Fruit fly (Drosophila melanogaster) whole organism, pupa: ENCODE measurements around the gene CG5026.

ENCODE experiments used
- CG10348 ChIP-seq: fragments of 200-800 bp; sonication (Bioruptor generic); IDR thresholded peaks from 2 replicates; pipeline ENCODE4 v1.3.6; 2022; ENCODE audit warnings: missing biosample characterization, missing genetic modification characterization
- CG12605 ChIP-seq: fragments of 200-800 bp; sonication (Bioruptor generic); IDR thresholded peaks from 2 replicates; pipeline ENCODE4 v1.3.6; 2022; ENCODE audit warnings: missing biosample characterization, missing genetic modification characterization
- CG13204 ChIP-seq: fragments of 200-800 bp; sonication (Bioruptor generic); optimal IDR thresholded peaks from 2 replicates; lab custom pipeline; 2018; ENCODE audit warnings: missing biosample characterization, mild to moderate bottlenecking, missing genetic modification characterization, moderate library complexity
- CG14655 ChIP-seq: fragments of 200-800 bp; sonication (Bioruptor generic); optimal IDR thresholded peaks from 3 replicates; lab custom pipeline; 2017; ENCODE audit warnings: mild to moderate bottlenecking, missing biosample characterization, missing genetic modification reagents, missing genetic modification characterization
- CG15710 ChIP-seq: fragments of 200-800 bp; sonication (Bioruptor generic); optimal IDR thresholded peaks from 2 replicates; lab custom pipeline; 2018; ENCODE audit warnings: missing biosample characterization, mild to moderate bottlenecking, missing genetic modification characterization, moderate library complexity
- CG17806 ChIP-seq: fragments of 200-800 bp; sonication (Bioruptor generic); optimal IDR thresholded peaks from 2 replicates; lab custom pipeline; 2018; ENCODE audit warnings: missing biosample characterization, mild to moderate bottlenecking, missing genetic modification characterization, moderate library complexity
- CG32121 ChIP-seq: fragments of 200-800 bp; sonication (Bioruptor generic); IDR thresholded peaks from 2 replicates; pipeline ENCODE4 v1.3.6; 2022; ENCODE audit warnings: missing biosample characterization, missing genetic modification characterization
- CG34367 ChIP-seq: fragments of 200-800 bp; sonication (Bioruptor generic); optimal IDR thresholded peaks from 2 replicates; lab custom pipeline; 2018; ENCODE audit warnings: missing biosample characterization, mild to moderate bottlenecking, missing genetic modification characterization
- CG4496 ChIP-seq: fragments of 200-800 bp; sonication (Bioruptor generic); IDR thresholded peaks from 3 replicates; pipeline ENCODE4 v1.3.6; 2022; ENCODE audit warnings: missing biosample characterization, missing genetic modification characterization
- CG8159 ChIP-seq: fragments of 200-800 bp; sonication (Bioruptor generic); optimal IDR thresholded peaks from 3 replicates; lab custom pipeline; 2018; ENCODE audit warnings: missing biosample characterization, mild to moderate bottlenecking, missing genetic modification characterization, moderate library complexity
- CG8301 ChIP-seq: fragments of 200-800 bp; sonication (Bioruptor generic); optimal IDR thresholded peaks from 2 replicates; lab custom pipeline; 2018; ENCODE audit warnings: missing biosample characterization, mild to moderate bottlenecking, missing genetic modification characterization
- CG9948 ChIP-seq: fragments of 200-800 bp; sonication (Bioruptor generic); optimal IDR thresholded peaks from 2 replicates; lab custom pipeline; 2018; ENCODE audit warnings: missing biosample characterization, mild to moderate bottlenecking, missing genetic modification characterization, moderate library complexity
- D1 ChIP-seq: fragments of 200-800 bp; sonication (Bioruptor generic); optimal IDR thresholded peaks from 2 replicates; lab custom pipeline; 2018; ENCODE audit warnings: missing biosample characterization, mild to moderate bottlenecking, missing genetic modification characterization, moderate library complexity
- EcR ChIP-seq: fragments of 200-800 bp; sonication (Bioruptor generic); optimal IDR thresholded peaks from 3 replicates; lab custom pipeline; 2019; ENCODE audit warnings: missing biosample characterization, missing genetic modification characterization, mild to moderate bottlenecking, moderate library complexity, missing genetic modification reagents
- Ets98B ChIP-seq: fragments of 200-800 bp; sonication (Bioruptor generic); IDR thresholded peaks from 2 replicates; pipeline ENCODE4 v1.3.6; 2022; ENCODE audit warnings: missing biosample characterization, missing genetic modification characterization
- Pif1A ChIP-seq: fragments of 200-800 bp; sonication (Bioruptor generic); optimal IDR thresholded peaks from 3 replicates; lab custom pipeline; 2016; ENCODE audit warnings: missing biosample characterization, missing genetic modification characterization
- Pif1B ChIP-seq: fragments of 200-800 bp; sonication (Bioruptor generic); optimal IDR thresholded peaks from 3 replicates; lab custom pipeline; 2016; ENCODE audit warnings: missing biosample characterization, missing genetic modification characterization
- Snoo ChIP-seq: fragments of 200-800 bp; sonication (Bioruptor generic); optimal IDR thresholded peaks from 3 replicates; lab custom pipeline; 2017; ENCODE audit warnings: missing biosample characterization, mild to moderate bottlenecking, missing genetic modification characterization, inconsistent platforms
- fd96Ca ChIP-seq: fragments of 200-800 bp; sonication (Bioruptor generic); IDR thresholded peaks from 3 replicates; pipeline ENCODE4 v1.3.6; 2022; ENCODE audit warnings: missing biosample characterization, missing genetic modification characterization
- gl ChIP-seq: fragments of 200-800 bp; sonication (Bioruptor generic); optimal IDR thresholded peaks from 2 replicates; lab custom pipeline; 2018; ENCODE audit warnings: missing biosample characterization, mild to moderate bottlenecking, missing genetic modification characterization
- rn ChIP-seq: fragments of 200-800 bp; sonication (Bioruptor generic); IDR thresholded peaks from 2 replicates; pipeline ENCODE4 v1.3.6; 2022; ENCODE audit warnings: missing biosample characterization, missing genetic modification characterization

Gene CG5026

DNA sequence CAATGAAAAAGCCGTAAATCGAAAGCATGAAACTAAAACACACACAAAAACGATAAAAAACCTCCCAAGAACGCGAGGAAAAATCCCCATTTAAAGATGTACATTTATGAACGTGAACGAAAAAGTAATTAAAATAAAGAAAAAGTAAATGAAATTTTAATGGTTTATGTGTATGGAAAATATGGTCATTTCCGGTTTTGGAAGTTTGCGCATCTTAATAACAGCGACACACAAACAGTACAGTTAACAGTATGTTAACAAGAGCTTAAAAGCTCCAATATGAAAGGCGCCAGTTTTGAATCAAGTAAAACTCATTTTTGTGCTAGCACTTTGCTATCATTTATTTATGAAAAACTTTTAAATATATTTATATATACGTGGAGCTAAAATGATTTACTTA, 36.4 kb upstream of the CG5026 start:
- peak; percentile 19 for TF ChIP-seq Pif1A (GFP tag; lab: Kevin White, UChicago)
- TF ChIP-seq EcR: no peak
- TF ChIP-seq, all 21 proteins: peak for 1

DNA sequence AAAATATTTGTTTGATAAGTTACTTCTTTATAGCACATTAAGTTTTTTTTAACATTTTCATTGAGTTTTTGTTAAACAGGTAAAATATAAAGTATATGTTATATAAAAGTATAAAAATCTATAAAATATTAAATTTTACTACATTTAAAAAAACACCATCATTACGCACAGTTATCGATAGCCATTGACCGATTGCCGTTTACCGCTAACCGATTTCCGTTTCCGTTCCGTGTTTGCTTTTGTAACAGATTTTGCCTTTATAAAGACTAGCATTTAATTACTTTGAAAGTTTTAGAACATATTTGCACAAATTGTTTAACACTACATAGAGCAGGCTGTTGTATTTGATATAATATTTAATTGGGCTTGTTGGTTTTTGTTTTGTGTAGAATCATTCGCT, 28.7 kb upstream of the CG5026 start:
- no peak for TF ChIP-seq CG17806 (tag; lab: Kevin White, UChicago)
- TF ChIP-seq CG14655 (GFP tag; lab: Kevin White, UChicago): no peak
- TF ChIP-seq CG32121 (GFP tag; lab: Robert Waterston, UW): no peak
- TF ChIP-seq CG4496 (GFP tag; lab: Robert Waterston, UW): no peak
- TF ChIP-seq Pif1B: no peak

DNA sequence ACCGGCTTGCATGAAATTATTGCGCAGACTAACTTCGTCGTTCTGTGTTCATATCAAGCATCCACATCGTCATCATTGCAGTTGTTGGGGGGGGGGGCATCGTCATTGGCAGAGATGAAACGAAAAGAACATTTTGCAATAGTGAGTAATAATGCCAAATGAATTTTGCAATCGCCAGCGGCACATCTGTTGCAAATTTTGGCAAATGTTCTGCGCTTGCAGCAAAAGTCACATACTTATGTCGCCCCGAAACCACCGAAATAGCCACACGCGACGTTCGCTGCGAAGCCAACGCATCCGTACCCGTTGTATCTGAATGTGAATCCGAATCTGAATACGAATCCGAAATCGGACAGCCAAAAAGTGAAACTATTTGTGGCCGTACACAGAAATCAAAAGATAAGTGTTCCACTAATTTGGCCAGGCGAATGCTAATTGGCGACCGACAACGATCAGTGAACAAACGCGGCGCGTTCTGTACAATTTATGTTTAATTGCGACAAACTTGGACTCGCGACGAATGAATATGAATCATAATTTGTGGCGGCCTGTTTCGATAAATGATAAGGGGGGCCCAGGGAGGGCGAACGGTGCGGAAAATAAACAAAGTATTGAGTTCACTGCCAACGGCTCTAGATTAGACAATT, 20.4 kb upstream of the CG5026 start:
- TF ChIP-seq CG13204 (no peak), CG10348 (no peak), CG4496 (GFP tag; lab: Robert Waterston, UW) (no peak), CG15710 (tag; lab: Kevin White, UChicago) (no peak), CG32121 (GFP tag; lab: Robert Waterston, UW) (peak; percentile 52; the same call in 1 of the 2 replicates)

DNA sequence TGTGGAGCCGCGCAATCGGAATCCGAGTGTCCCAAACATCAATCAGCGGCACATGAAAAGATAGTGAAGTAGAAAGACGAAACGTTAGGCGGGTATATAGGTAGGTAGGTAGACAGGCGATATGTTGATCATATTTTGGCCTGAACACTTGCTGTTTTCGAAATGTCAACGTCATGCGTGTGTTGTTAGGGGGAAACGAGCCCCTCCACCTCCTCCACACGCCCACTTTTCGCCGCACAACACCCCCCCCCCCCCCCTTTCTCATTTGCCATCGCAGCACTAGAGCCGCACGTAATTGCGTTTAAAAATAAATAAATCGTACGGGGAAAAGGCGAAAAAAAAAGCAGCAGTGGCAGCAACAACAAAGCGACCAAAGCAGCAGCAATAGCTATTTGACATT, 18.5 kb upstream of the CG5026 start:
- TF ChIP-seq CG8159 (tag; lab: Kevin White, UChicago) (no peak), CG32121 (GFP tag; lab: Robert Waterston, UW) (peak; percentile 52; the same call in 1 of the 2 replicates)

DNA sequence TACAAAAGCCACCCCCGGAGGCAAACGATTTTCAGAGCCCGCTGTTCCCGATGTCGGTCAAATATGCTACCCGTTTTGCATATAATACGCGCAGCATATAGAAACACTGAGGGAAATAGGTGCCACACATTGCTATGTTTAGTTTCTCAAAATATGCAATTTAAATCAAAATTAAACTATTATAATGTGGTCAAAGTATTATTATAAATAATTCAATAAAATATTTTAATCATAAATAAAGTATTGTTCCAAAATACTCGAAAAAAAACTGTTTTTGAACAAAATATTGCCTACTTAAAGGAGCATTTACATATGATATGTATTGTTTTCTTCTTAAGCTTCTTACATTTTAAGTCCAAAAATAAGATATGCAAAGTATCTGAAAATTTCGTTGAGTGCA, 17.4 kb upstream of the CG5026 start:
- TF ChIP-seq gl (tag; lab: Kevin White, UChicago) (no peak), CG13204 (no peak), Pif1B (no peak), Pif1A (GFP tag; lab: Kevin White, UChicago) (no peak), CG32121 (GFP tag; lab: Robert Waterston, UW) (no peak)

DNA sequence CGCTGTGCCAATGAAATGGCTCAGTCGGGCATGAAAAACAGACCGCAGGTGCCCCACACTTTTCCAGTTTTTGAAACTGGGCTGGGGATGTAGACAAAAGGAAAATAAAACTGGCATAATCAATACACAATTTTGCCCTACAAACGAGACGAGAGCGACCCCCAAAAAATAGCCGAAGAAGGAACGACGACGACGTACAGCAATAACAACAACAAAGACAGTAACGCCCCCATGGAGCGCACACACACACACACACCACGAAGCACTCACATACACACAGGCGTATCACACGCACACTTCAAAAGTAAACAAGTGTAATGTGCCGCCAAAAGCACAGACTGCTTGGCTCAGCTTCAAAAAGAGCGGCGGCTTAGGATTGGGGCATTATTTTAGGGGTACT, 16.8 kb upstream of the CG5026 start:
- TF ChIP-seq CG8159 (tag; lab: Kevin White, UChicago) (no peak), Ets98B (no peak), Pif1B (no peak), CG12605 (GFP tag; lab: Robert Waterston, UW) (no peak), rn (no peak), CG17806 (tag; lab: Kevin White, UChicago) (no peak), CG14655 (GFP tag; lab: Kevin White, UChicago) (no peak), Pif1A (GFP tag; lab: Kevin White, UChicago) (no peak), CG4496 (GFP tag; lab: Robert Waterston, UW) (no peak), Snoo (no peak), CG9948 (tag; lab: Kevin White, UChicago) (no peak), CG32121 (GFP tag; lab: Robert Waterston, UW) (no peak), D1 (tag; lab: Kevin White, UChicago) (no peak), EcR (no peak)

DNA sequence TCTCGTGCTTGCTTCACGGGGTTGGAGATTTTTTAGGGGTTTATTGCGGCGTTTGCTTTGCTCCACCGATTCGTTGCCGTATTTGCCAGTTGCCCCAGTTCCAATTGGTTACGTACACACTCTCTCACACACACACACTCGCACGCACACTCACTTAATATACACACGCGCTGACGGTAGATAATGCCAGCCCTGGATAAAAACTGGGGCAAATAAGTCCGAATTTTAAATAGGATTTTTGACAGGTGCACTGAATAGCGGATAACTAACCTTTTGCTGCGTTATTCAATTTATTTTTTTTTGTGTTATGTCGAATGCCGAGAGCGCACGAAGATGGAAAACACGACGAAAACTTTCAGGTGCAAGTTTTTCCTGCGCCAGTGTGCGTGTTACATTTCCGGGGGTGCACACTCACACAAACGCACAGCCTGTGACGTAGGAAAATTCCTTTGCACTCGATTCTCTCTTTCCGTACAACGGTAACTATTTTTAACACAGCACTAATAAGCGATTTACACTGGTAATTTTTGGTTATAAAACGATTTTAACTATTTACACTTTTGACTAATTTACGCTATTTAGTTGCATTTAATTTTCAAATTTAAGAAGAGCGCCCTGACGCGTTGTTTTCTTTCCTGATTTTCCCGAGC, 15.7 kb upstream of the CG5026 start:
- no peak for TF ChIP-seq CG13204
- TF ChIP-seq CG12605 (GFP tag; lab: Robert Waterston, UW): no peak
- no peak; the same call in 1 of the 2 replicates for TF ChIP-seq CG32121 (GFP tag; lab: Robert Waterston, UW)
- no peak for TF ChIP-seq CG34367 (tag; lab: Kevin White, UChicago)
- no peak; the same call in 2 of the 3 replicates for TF ChIP-seq CG4496 (GFP tag; lab: Robert Waterston, UW)
- no peak for TF ChIP-seq Pif1A (GFP tag; lab: Kevin White, UChicago)
- no peak for TF ChIP-seq CG14655 (GFP tag; lab: Kevin White, UChicago)
- no peak for TF ChIP-seq rn
- no peak for TF ChIP-seq CG8301 (tag; lab: Kevin White, UChicago)
- TF ChIP-seq Pif1B: no peak

DNA sequence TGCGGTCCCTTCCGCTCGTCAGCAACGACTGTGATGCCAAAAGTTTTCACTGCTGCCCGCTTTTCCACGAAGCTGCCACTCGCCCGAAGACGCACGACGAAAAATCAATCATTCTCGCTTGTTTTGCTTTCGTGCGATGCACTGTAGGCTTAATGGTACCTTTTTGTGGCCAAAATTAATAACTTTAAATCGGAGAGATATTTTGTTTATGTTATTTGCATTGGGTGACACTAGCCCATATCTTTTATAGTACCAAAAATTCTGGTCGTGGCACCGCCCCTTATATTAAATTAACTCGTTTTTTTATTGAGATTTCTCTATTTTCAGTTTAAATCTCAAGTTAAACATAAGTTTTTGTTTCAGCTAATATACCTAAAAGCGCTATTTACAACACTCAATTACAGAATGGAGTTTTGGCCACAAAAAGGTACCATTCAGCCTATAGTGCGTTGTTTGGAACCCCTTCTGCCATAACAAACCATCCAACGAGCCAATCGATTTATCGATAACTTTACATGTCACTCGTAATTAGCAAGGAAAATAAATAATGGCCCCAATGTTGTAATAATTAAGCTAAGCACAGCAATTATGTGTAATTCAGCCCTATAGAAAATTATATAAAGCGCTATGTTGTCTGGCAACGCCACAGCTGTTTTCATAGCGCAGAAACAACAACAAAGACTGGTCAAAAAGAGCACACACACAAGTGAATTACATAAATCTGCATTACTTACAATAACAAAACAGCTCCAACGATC, 14.9 kb upstream of the CG5026 start:
- no peak for TF ChIP-seq rn
- TF ChIP-seq CG4496 (GFP tag; lab: Robert Waterston, UW): peak; percentile 75
- TF ChIP-seq D1 (tag; lab: Kevin White, UChicago): peak; percentile 70
- TF ChIP-seq CG13204: no peak
- TF ChIP-seq Pif1A (GFP tag; lab: Kevin White, UChicago): peak; percentile 54
- peak; percentile 65 for TF ChIP-seq fd96Ca (GFP tag; lab: Robert Waterston, UW)
- no peak for TF ChIP-seq CG10348
- peak; percentile 34 for TF ChIP-seq CG34367 (tag; lab: Kevin White, UChicago)
- TF ChIP-seq gl (tag; lab: Kevin White, UChicago): peak; percentile 21
- peak; percentile 53 for TF ChIP-seq CG17806 (tag; lab: Kevin White, UChicago)
- TF ChIP-seq Snoo: peak; percentile 41
- TF ChIP-seq CG32121 (GFP tag; lab: Robert Waterston, UW): no peak
- peak; percentile 81 for TF ChIP-seq CG14655 (GFP tag; lab: Kevin White, UChicago)
- peak; percentile 83 for TF ChIP-seq CG8301 (tag; lab: Kevin White, UChicago)
- TF ChIP-seq CG12605 (GFP tag; lab: Robert Waterston, UW): no peak
- peak; percentile 45 for TF ChIP-seq Pif1B
- peak; percentile 71 for TF ChIP-seq CG9948 (tag; lab: Kevin White, UChicago)
- TF ChIP-seq EcR: no peak
- TF ChIP-seq CG15710 (tag; lab: Kevin White, UChicago): peak; percentile 38
- TF ChIP-seq Ets98B: peak; percentile 40
- peak; percentile 72 for TF ChIP-seq CG8159 (tag; lab: Kevin White, UChicago)
